Fruit fly (Drosophila melanogaster) whole organism, embryonic: Measurements from ENCODE around the gene Lamtor4.

Experiments used
- Awh ChIP-seq: fragments of 200-800 bp; sonication (Bioruptor generic); IDR thresholded peaks from 2 replicates; pipeline ENCODE4, ENCODE4 v1.3.6; 2022; ENCODE audit warnings: missing biosample characterization, missing genetic modification characterization
- Bteb2 ChIP-seq: fragments of 200-800 bp; sonication (Bioruptor generic); optimal IDR thresholded peaks from 2 replicates; lab custom pipeline; 2016; ENCODE audit warnings: missing biosample characterization, missing genetic modification characterization
- CG11456 ChIP-seq: fragments of 200-800 bp; sonication (Bioruptor generic); IDR thresholded peaks from 3 replicates; pipeline ENCODE4 v1.3.6; 2022; ENCODE audit warnings: missing biosample characterization, missing genetic modification characterization
- CG11504 ChIP-seq: fragments of 200-800 bp; sonication (Bioruptor generic); optimal IDR thresholded peaks from 3 replicates; lab custom pipeline; 2019; ENCODE audit warnings: missing biosample characterization, mild to moderate bottlenecking, missing genetic modification characterization, moderate library complexity
- CG12769 ChIP-seq: fragments of 200-800 bp; sonication (Bioruptor generic); optimal IDR thresholded peaks from 2 replicates; lab custom pipeline; 2019; ENCODE audit warnings: missing biosample characterization, mild to moderate bottlenecking, missing genetic modification characterization, moderate library complexity
- CG14860 ChIP-seq: fragments of 200-800 bp; sonication (Bioruptor generic); IDR thresholded peaks from 3 replicates; pipeline ENCODE4 v1.3.6; 2022; ENCODE audit warnings: missing biosample characterization, missing genetic modification characterization; ENCODE audit not compliant: partially characterized antibody
- CG15696 ChIP-seq: fragments of 200-800 bp; sonication (Bioruptor generic); optimal IDR thresholded peaks from 2 replicates; lab custom pipeline; 2019; ENCODE audit warnings: missing biosample characterization, mild to moderate bottlenecking, missing genetic modification characterization, moderate library complexity
- CG42726 ChIP-seq: fragments of 200-800 bp; sonication (Bioruptor generic); IDR thresholded peaks from 2 replicates; pipeline ENCODE4 v1.3.6; 2022; ENCODE audit warnings: missing biosample characterization, missing genetic modification characterization; ENCODE audit not compliant: partially characterized antibody
- CG5180 ChIP-seq: fragments of 200-800 bp; sonication (Bioruptor generic); optimal IDR thresholded peaks from 3 replicates; lab custom pipeline; 2017; ENCODE audit warnings: missing biosample characterization, missing genetic modification characterization, mild to moderate bottlenecking, moderate library complexity, missing genetic modification reagents
- CG5245 ChIP-seq: fragments of 200-800 bp; sonication (Bioruptor generic); optimal IDR thresholded peaks from 3 replicates; lab custom pipeline; 2016; ENCODE audit warnings: missing biosample characterization, missing genetic modification characterization
- CG6254 ChIP-seq: fragments of 200-800 bp; sonication (Bioruptor generic); optimal IDR thresholded peaks from 3 replicates; lab custom pipeline; 2017; ENCODE audit warnings: mild to moderate bottlenecking, missing biosample characterization, missing genetic modification reagents, missing genetic modification characterization
- CG6654 ChIP-seq: fragments of 200-800 bp; sonication (Bioruptor generic); optimal IDR thresholded peaks from 2 replicates; lab custom pipeline; 2017; ENCODE audit warnings: missing biosample characterization, mild to moderate bottlenecking, missing genetic modification characterization
- CG6791 ChIP-seq: fragments of 200-800 bp; sonication (Bioruptor generic); IDR thresholded peaks from 3 replicates; pipeline ENCODE4 v1.3.6; 2022; ENCODE audit warnings: missing biosample characterization, missing genetic modification characterization; ENCODE audit not compliant: partially characterized antibody
- CG7357 ChIP-seq: fragments of 200-800 bp; sonication (Bioruptor generic); IDR thresholded peaks from 3 replicates; pipeline ENCODE4 v1.3.6; 2022; ENCODE audit warnings: missing biosample characterization, missing genetic modification characterization
- CG8944 ChIP-seq: fragments of 200-800 bp; sonication (Bioruptor generic); optimal IDR thresholded peaks from 3 replicates; lab custom pipeline; 2016; ENCODE audit warnings: missing biosample characterization, missing genetic modification characterization
- CG9932 ChIP-seq: fragments of 200-800 bp; sonication (Bioruptor generic); IDR thresholded peaks from 2 replicates; pipeline ENCODE4 v1.3.6; 2022; ENCODE audit warnings: missing biosample characterization, missing genetic modification characterization
- D19A ChIP-seq: fragments of 200-800 bp; optimal IDR thresholded peaks from 3 replicates; lab custom pipeline; 2019; ENCODE audit warnings: missing biosample characterization, mild to moderate bottlenecking, missing genetic modification characterization, moderate library complexity
- Dad ChIP-seq: fragments of 200-800 bp; sonication (Bioruptor generic); optimal IDR thresholded peaks from 3 replicates; lab custom pipeline; 2016; ENCODE audit warnings: missing biosample characterization, missing genetic modification characterization
- Dll ChIP-seq: fragments of 200-800 bp; sonication (Bioruptor generic); IDR thresholded peaks from 4 replicates; pipeline ENCODE4 v1.3.6; 2022; ENCODE audit warnings: missing biosample characterization, missing genetic modification characterization; ENCODE audit not compliant: partially characterized antibody
- HLH4C ChIP-seq: fragments of 200-800 bp; sonication (Bioruptor generic); IDR thresholded peaks from 3 replicates; pipeline ENCODE4 v1.3.6; 2022; ENCODE audit warnings: missing biosample characterization, missing genetic modification characterization; ENCODE audit not compliant: partially characterized antibody
- Lpt ChIP-seq: fragments of >200 bp; optimal IDR thresholded peaks from 2 replicates; lab custom pipeline; 2018; ENCODE audit warnings: missing biosample characterization, missing genetic modification characterization
- Med ChIP-seq: fragments of 200-800 bp; sonication (Bioruptor generic); peaks from one replicate; lab custom pipeline; 2016; ENCODE audit warnings: missing biosample characterization, missing genetic modification characterization, mild to moderate bottlenecking, inconsistent platforms, moderate library complexity
- Neu2 ChIP-seq: fragments of 200-800 bp; sonication (Bioruptor generic); optimal IDR thresholded peaks from 3 replicates; lab custom pipeline; 2016; ENCODE audit warnings: missing biosample characterization, missing genetic modification characterization, borderline replicate concordance
- Opbp ChIP-seq: fragments of 200-800 bp; sonication (Bioruptor generic); IDR thresholded peaks from 3 replicates; pipeline ENCODE4 v1.3.6; 2022; ENCODE audit warnings: missing biosample characterization, missing genetic modification characterization; ENCODE audit not compliant: partially characterized antibody
- PHDP ChIP-seq: fragments of 200-800 bp; sonication (Bioruptor generic); optimal IDR thresholded peaks from 3 replicates; lab custom pipeline; 2018; ENCODE audit warnings: missing biosample characterization, mild to moderate bottlenecking, missing genetic modification characterization, moderate library complexity
- Rfx ChIP-seq: fragments of 200-800 bp; sonication (Bioruptor generic); IDR thresholded peaks from 2 replicates; pipeline ENCODE4 v1.3.6; 2022; ENCODE audit warnings: missing biosample characterization, missing genetic modification characterization
- Rx ChIP-seq: fragments of 200-800 bp; sonication (Bioruptor generic); IDR thresholded peaks from 2 replicates; pipeline ENCODE4 v1.3.6; 2022; ENCODE audit warnings: missing biosample characterization, missing genetic modification characterization
- Side ChIP-seq: fragments of 200-800 bp; sonication (Bioruptor generic); optimal IDR thresholded peaks from 2 replicates; lab custom pipeline; 2016; ENCODE audit warnings: missing biosample characterization, missing genetic modification characterization
- Ssrp ChIP-seq: fragments of 200-800 bp; sonication (Bioruptor generic); optimal IDR thresholded peaks from 2 replicates; lab custom pipeline; 2018; ENCODE audit warnings: missing biosample characterization, mild to moderate bottlenecking, missing genetic modification characterization, moderate library complexity
- Tbp ChIP-seq: fragments of >200 bp; optimal IDR thresholded peaks from 2 replicates; lab custom pipeline; 2018; ENCODE audit warnings: missing biosample characterization, missing genetic modification characterization
- ac ChIP-seq: fragments of 200-800 bp; sonication (Bioruptor generic); optimal IDR thresholded peaks from 3 replicates; lab custom pipeline; 2017; ENCODE audit warnings: missing biosample characterization, mild to moderate bottlenecking, missing genetic modification characterization
- br ChIP-seq: fragments of >200 bp; optimal IDR thresholded peaks from 2 replicates; lab custom pipeline; 2017
- cas ChIP-seq: fragments of 200-800 bp; sonication (Bioruptor generic); IDR thresholded peaks from 2 replicates; pipeline ENCODE4 v1.3.6; 2022; ENCODE audit warnings: missing biosample characterization, missing genetic modification characterization
- croc ChIP-seq: fragments of 200-800 bp; sonication (Bioruptor generic); conservative IDR thresholded peaks from 3 replicates; pipeline ENCODE4 v1.3.6; 2022; ENCODE audit warnings: missing biosample characterization, missing genetic modification characterization
- dpn ChIP-seq, 2 experiments: fragments of 200-800 bp; sonication (Bioruptor generic); optimal IDR thresholded peaks; 3 replicates each; lab custom pipeline; 2016; ENCODE audit warnings: missing biosample characterization in 2 of 2, missing genetic modification characterization in 2 of 2
- exex ChIP-seq: fragments of 200-800 bp; sonication (Bioruptor generic); optimal IDR thresholded peaks from 4 replicates; lab custom pipeline; 2018; ENCODE audit warnings: missing biosample characterization, mild to moderate bottlenecking, missing genetic modification characterization, moderate library complexity
- grn ChIP-seq: fragments of 200-800 bp; sonication (Bioruptor generic); optimal IDR thresholded peaks from 3 replicates; lab custom pipeline; 2017; ENCODE audit warnings: missing biosample characterization, missing genetic modification characterization
- insv ChIP-seq, 2 experiments: fragments of 200-800 bp; sonication (Bioruptor generic); optimal IDR thresholded peaks; 3 replicates each; lab custom pipeline; 2016 to 2018; ENCODE audit warnings: missing biosample characterization in 2 of 2, missing genetic modification characterization in 2 of 2
- jumu ChIP-seq: fragments of 200-800 bp; sonication (Bioruptor generic); optimal IDR thresholded peaks from 3 replicates; lab custom pipeline; 2016; ENCODE audit warnings: missing biosample characterization, missing genetic modification characterization
- klu ChIP-seq: fragments of 200-800 bp; sonication (Bioruptor generic); IDR thresholded peaks from 2 replicates; pipeline ENCODE4 v1.3.6; 2022; ENCODE audit warnings: missing biosample characterization, missing genetic modification characterization
- pan ChIP-seq, 4 experiments: fragments of >200 bp in 3 of 4; fragments of 200-800 bp in 1 of 4; sonication (Bioruptor generic) in 1 of 4; optimal IDR thresholded peaks in 3 of 4; IDR thresholded peaks in 1 of 4; 2 replicates each; pipeline versions ENCODE4 v1.3.6 to Lab custom; 2017 to 2022; ENCODE audit warnings: missing biosample characterization in 2 of 4, missing genetic modification characterization in 2 of 4, mixed read lengths in 1 of 4
- ranshi ChIP-seq: fragments of 200-800 bp; sonication (Bioruptor generic); IDR thresholded peaks from 2 replicates; pipeline ENCODE4 v1.3.6; 2022; ENCODE audit warnings: missing biosample characterization, missing genetic modification characterization
- sc ChIP-seq, 3 experiments: fragments of >200 bp in 2 of 3; fragments of 200-800 bp in 1 of 3; sonication (Bioruptor generic) in 1 of 3; optimal IDR thresholded peaks; 2 replicates in 2 of 3; 3 replicates in 1 of 3; lab custom pipeline; 2017; ENCODE audit warnings: mild to moderate bottlenecking in 1 of 3, missing biosample characterization in 1 of 3, missing genetic modification characterization in 1 of 3, missing genetic modification reagents in 1 of 3
- sd ChIP-seq: fragments of 200-800 bp; sonication (Bioruptor generic); optimal IDR thresholded peaks from 3 replicates; lab custom pipeline; 2018; ENCODE audit warnings: missing biosample characterization, mild to moderate bottlenecking, missing genetic modification characterization, moderate library complexity
- sens ChIP-seq: fragments of 200-800 bp; sonication (Bioruptor generic); peaks from one replicate; lab custom pipeline; 2016; ENCODE audit warnings: missing biosample characterization, missing genetic modification characterization
- stc ChIP-seq: fragments of 200-800 bp; sonication (Bioruptor generic); IDR thresholded peaks from 2 replicates; pipeline ENCODE4 v1.3.6; 2022; ENCODE audit warnings: missing biosample characterization, missing genetic modification characterization
- stwl ChIP-seq: fragments of 200-800 bp; sonication (Bioruptor generic); optimal IDR thresholded peaks from 3 replicates; lab custom pipeline; 2018; ENCODE audit warnings: missing biosample characterization, mild to moderate bottlenecking, missing genetic modification characterization, moderate library complexity
- tin ChIP-seq: fragments of 200-800 bp; sonication (Bioruptor generic); optimal IDR thresholded peaks from 3 replicates; lab custom pipeline; 2016; ENCODE audit warnings: missing biosample characterization, missing genetic modification characterization
- tio ChIP-seq: fragments of 200-800 bp; sonication (Bioruptor generic); optimal IDR thresholded peaks from 2 replicates; lab custom pipeline; 2017; ENCODE audit warnings: missing biosample characterization, missing genetic modification characterization, inconsistent platforms
- vfl ChIP-seq: fragments of 200-800 bp; sonication (Bioruptor generic); optimal IDR thresholded peaks from 2 replicates; lab custom pipeline; 2016; ENCODE audit warnings: missing biosample characterization, missing genetic modification characterization

The Lamtor4 gene

DNA sequence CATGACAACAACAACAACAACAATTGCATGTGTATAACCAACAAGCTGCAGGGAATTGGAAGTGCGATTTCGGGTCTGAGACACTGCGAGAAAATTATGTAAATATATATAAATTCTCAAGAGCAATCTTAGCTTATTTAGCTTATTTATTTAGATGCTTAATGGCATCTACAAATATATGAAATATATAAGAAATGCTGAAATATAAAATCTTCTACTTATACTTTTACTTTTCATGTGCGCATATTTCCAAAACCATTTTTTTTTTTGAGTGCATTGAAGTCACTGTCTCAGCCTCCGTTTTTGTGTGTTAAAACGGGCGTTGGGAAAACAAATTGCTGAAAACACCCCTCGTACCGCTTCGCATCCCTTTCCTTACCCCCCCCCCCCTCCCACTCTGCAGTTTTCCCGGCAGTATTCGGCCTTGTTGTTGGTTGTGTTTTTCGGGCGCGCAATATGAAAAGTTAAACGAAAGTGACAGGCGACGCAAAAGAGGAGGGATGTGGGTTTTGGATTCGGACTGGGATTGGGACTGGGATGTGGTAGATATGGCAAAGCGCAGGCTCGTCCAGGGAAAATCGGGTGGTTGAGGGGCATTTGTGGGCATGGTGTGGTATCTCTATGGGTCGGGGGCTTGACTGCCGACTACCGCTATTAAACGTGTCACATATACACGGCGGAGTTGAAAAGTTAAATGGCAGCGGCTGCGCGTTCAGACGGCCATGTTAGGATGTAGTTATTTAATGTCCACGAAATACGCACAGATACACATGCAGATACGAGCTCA is 41.3 kb upstream of the Lamtor4 start (continued):
- TF ChIP-seq CG15696 (tag; lab: Kevin White, UChicago) (peak; percentile 73), Opbp (GFP tag; lab: Robert Waterston, UW) (peak; percentile 35; the same call in 1 of the 3 replicates), CG7357 (GFP tag; lab: Robert Waterston, UW) (peak; percentile 35; the same call in 1 of the 3 replicates), Neu2 (GFP tag; lab: Kevin White, UChicago) (no peak), tin (peak; percentile 33), Bteb2 (GFP tag; lab: Kevin White, UChicago) (no peak), Dad (no peak), vfl (no peak), Dll (GFP tag; lab: Robert Waterston, UW) (no peak), stwl (tag; lab: Kevin White, UChicago) (no peak), dpn (GFP tag; optimal IDR thresholded peaks at IDR 0.05; lab: Kevin White, UChicago) (peak in 1 of 2 experiments; percentile 28), ranshi (peak; percentile 51; the same call in 1 of the 2 replicates), grn (no peak), CG11456 (GFP tag; lab: Robert Waterston, UW) (no peak), jumu (GFP tag; lab: Kevin White, UChicago) (no peak), Tbp (GFP tag; lab: Kevin White, UChicago) (no peak), CG8944 (GFP tag; lab: Kevin White, UChicago) (no peak), CG12769 (no peak), insv (GFP tag; optimal IDR thresholded peaks at IDR 0.05; lab: Kevin White, UChicago) (no peak), Lpt (GFP tag; lab: Kevin White, UChicago) (no peak), HLH4C (GFP tag; lab: Robert Waterston, UW) (no peak), Rx (GFP tag; lab: Robert Waterston, UW) (peak; percentile 17; the same call in 1 of the 2 replicates), CG6791 (GFP tag; lab: Robert Waterston, UW) (no peak), tio (no peak), CG5180 (GFP tag; lab: Kevin White, UChicago) (peak; percentile 37), CG6654 (GFP tag; lab: Kevin White, UChicago) (no peak), klu (no peak), CG9932 (no peak), cas (GFP tag; lab: Robert Waterston, UW) (no peak), CG14860 (no peak), br (lab: Kevin White, UChicago) (no peak), croc (GFP tag; lab: Robert Waterston, UW) (peak; percentile 48; the same call in 1 of the 3 replicates), CG11504 (tag; lab: Kevin White, UChicago) (peak; percentile 62), Side (no peak), CG5245 (GFP tag; lab: Kevin White, UChicago) (peak; percentile 2), ac (GFP tag; lab: Kevin White, UChicago) (no peak), Ssrp (tag; lab: Kevin White, UChicago) (peak; percentile 70), CG6254 (GFP tag; lab: Kevin White, UChicago) (peak; percentile 64)

DNA sequence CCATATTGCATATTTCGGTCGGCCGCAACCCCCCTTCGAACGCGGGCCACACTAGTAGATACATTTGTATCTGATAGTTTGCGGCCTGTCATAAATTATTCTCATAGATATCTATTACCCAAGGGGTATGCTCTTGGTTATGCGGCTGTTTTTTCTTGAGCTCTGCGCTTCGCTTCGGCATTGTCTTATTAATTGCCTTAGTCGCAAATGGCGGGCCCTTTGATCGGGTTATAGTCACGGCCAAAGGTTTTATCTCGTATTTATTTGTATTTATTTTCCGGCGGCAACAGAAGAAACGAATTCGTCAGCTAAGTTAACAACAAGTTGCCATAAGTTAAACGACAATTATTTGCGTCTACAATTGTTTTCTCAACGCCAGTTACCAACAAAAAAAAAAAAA is 40.7 kb upstream of the Lamtor4 start:
- TF ChIP-seq sd (tag; lab: Kevin White, UChicago) (peak; percentile 41), PHDP (tag; lab: Kevin White, UChicago) (peak; percentile 9), Rfx (peak; percentile 17; the same call in 1 of the 2 replicates), pan (optimal IDR thresholded peaks at IDR 0.05; lab: Kevin White, UChicago) (no peak), pan (GFP tag; optimal IDR thresholded peaks at IDR 0.05 in 1 of 2, IDR thresholded peaks at IDR 0.05 in 1 of 2) (peak in 1 of 2 experiments; percentile 51), Med (GFP tag; lab: Kevin White, UChicago) (peak; percentile 62), CG42726 (GFP tag; lab: Robert Waterston, UW) (no peak), sens (peak; percentile 53), exex (tag; lab: Kevin White, UChicago) (no peak), Awh (peak; percentile 82), D19A (tag; lab: Kevin White, UChicago) (no peak), stc (GFP tag; lab: Robert Waterston, UW) (0 out of 2 replicates have a peak, but pooled peaks have one; percentile 13), sc (optimal IDR thresholded peaks at IDR 0.05; lab: Kevin White, UChicago) (no peak), sc (GFP tag; optimal IDR thresholded peaks at IDR 0.05; lab: Kevin White, UChicago) (no peak)
